Fruit fly (Drosophila melanogaster): ENCODE results near the gene CG32523.

The CG32523 gene

DNA sequence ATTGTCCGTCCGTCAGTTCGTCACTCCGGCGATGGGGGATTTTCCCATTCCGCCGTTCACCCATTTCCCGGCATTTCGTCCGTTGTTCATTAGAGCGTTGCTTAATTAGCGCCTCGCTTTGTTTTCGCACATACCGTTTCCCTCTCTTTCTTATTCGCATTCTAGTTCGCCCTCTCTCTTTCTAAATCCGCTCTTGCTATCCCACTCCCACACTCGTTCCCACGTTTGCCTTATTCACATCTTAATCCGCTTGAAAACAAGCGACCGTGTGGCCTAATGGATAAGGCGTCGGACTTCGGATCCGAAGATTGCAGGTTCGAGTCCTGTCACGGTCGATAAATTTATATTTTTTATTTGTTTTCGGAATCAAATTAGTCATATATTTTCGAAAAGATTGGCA lies 14.2 kb downstream of the CG32523 start:
- TF ChIP-seq CG1832 (GFP tag; optimal IDR thresholded peaks at IDR 0.05) = peak; percentile 16
- no peak for TF ChIP-seq CG17328 (GFP tag; IDR thresholded peaks at IDR 0.05)
- TF ChIP-seq twi (tag; optimal IDR thresholded peaks at IDR 0.05) = no peak
- no peak for TF ChIP-seq CG2120 (GFP tag; optimal IDR thresholded peaks at IDR 0.05)
- no peak for TF ChIP-seq mld (GFP tag; IDR thresholded peaks at IDR 0.05; ENCODE audit: partially characterized antibody)
- TF ChIP-seq Bdp1 (GFP tag; optimal IDR thresholded peaks at IDR 0.05) = peak; percentile 92
- TF ChIP-seq hbn (GFP tag; IDR thresholded peaks at IDR 0.05; ENCODE audit: partially characterized antibody) = no peak
- TF ChIP-seq Drgx (GFP tag; IDR thresholded peaks at IDR 0.05) = no peak
- TF ChIP-seq CG16813 (GFP tag; IDR thresholded peaks at IDR 0.05; ENCODE audit: partially characterized antibody) = peak; percentile 30; the same call in 1 of the 3 replicates
- no peak for TF ChIP-seq al (GFP tag; IDR thresholded peaks at IDR 0.05)
- TF ChIP-seq CG5245 (GFP tag; optimal IDR thresholded peaks at IDR 0.05) = no peak
- no peak for TF ChIP-seq CG2712 (tag; optimal IDR thresholded peaks at IDR 0.05)
- TF ChIP-seq CG18599 (GFP tag; optimal IDR thresholded peaks at IDR 0.05) = no peak

DNA sequence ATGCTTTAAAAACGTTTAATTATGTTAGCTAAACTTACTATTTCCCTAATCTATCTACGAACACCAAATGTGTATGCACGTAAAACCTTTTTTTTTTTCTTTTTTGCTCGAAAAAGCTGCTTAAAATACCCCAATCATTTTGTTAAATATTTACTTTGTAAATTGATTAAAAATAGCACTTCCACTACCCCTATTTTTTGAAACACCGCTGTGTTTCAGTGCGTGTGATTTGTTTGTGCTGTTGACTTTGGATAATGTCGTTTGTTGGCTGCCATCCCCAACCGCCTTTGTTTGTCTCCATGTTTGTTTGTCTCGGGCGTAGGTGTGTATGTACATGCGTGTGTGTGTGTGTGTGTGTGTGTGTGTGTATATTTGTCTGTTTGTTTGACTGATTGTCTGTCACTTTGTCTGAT lies 24.1 kb downstream of the CG32523 start:
- peak; percentile 14 for TF ChIP-seq CG13775 (GFP tag; optimal IDR thresholded peaks at IDR 0.05)
- TF ChIP-seq CG2120 (GFP tag; optimal IDR thresholded peaks at IDR 0.05) = peak; percentile 48
- TF ChIP-seq ci (GFP tag; IDR thresholded peaks at IDR 0.05) = peak; percentile 63; the same call in 2 of the 3 replicates
- no peak for TF ChIP-seq CG15479 (GFP tag; optimal IDR thresholded peaks at IDR 0.05)
- no peak for TF ChIP-seq hkb (optimal IDR thresholded peaks at IDR 0.05)
- TF ChIP-seq hkb (GFP tag; IDR thresholded peaks at IDR 0.05) = no peak
- TF ChIP-seq pzg (GFP tag; optimal IDR thresholded peaks at IDR 0.05) = no peak
- peak; percentile 48 for TF ChIP-seq Xrp1 (GFP tag; IDR thresholded peaks at IDR 0.05)
- TF ChIP-seq Ets65A (GFP tag) = no peak
- peak; percentile 14 for TF ChIP-seq CG2116 (GFP tag; optimal IDR thresholded peaks at IDR 0.05)
- peak; percentile 17 for TF ChIP-seq fd102C (GFP tag; optimal IDR thresholded peaks at IDR 0.05)
- no peak for TF ChIP-seq E2f1 (GFP tag; IDR thresholded peaks at IDR 0.05)
- no peak for TF ChIP-seq sens-2 (GFP tag; IDR thresholded peaks at IDR 0.05)
- no peak for TF ChIP-seq pita (GFP tag; optimal IDR thresholded peaks at IDR 0.05)
- no peak for TF ChIP-seq CG10267 (tag; optimal IDR thresholded peaks at IDR 0.05)
- TF ChIP-seq seq (GFP tag; IDR thresholded peaks at IDR 0.05) = no peak; the same call in 1 of the 2 replicates
- peak; percentile 51 for TF ChIP-seq CG5180 (GFP tag; optimal IDR thresholded peaks at IDR 0.05)
- peak; percentile 41 for TF ChIP-seq unpg (GFP tag; optimal IDR thresholded peaks at IDR 0.05)
- no peak for TF ChIP-seq Max (GFP tag; optimal IDR thresholded peaks at IDR 0.05)
- no peak for TF ChIP-seq CG6689 (GFP tag; IDR thresholded peaks at IDR 0.05)
- TF ChIP-seq B-H2 (GFP tag; optimal IDR thresholded peaks at IDR 0.05) = no peak
- no peak for TF ChIP-seq repo (GFP tag; optimal IDR thresholded peaks at IDR 0.05)
- TF ChIP-seq dysf (GFP tag; IDR thresholded peaks at IDR 0.05) = no peak
- no peak for TF ChIP-seq Myb (GFP tag; optimal IDR thresholded peaks at IDR 0.05)
- TF ChIP-seq HLH3B (GFP tag; IDR thresholded peaks at IDR 0.05) = no peak
- TF ChIP-seq CG8478 (optimal IDR thresholded peaks at IDR 0.05) = no peak
- TF ChIP-seq eve (GFP tag; optimal IDR thresholded peaks at IDR 0.05) = peak in 1 of 2 experiments; percentile 72
- TF ChIP-seq Gsc (GFP tag; IDR thresholded peaks at IDR 0.05) = no peak
- TF ChIP-seq ftz-f1 (GFP tag; optimal IDR thresholded peaks at IDR 0.05) = no peak
- no peak for TF ChIP-seq esg (GFP tag; conservative IDR thresholded peaks at IDR 0.05)
- TF ChIP-seq maf-S (GFP tag; optimal IDR thresholded peaks at IDR 0.05) = peak; percentile 7
- peak; percentile 0 for TF ChIP-seq ind (GFP tag; optimal IDR thresholded peaks at IDR 0.05)
- no peak for TF ChIP-seq sna (GFP tag; IDR thresholded peaks at IDR 0.05; ENCODE audit: partially characterized antibody)
- TF ChIP-seq Adf1 (GFP tag; IDR thresholded peaks at IDR 0.05) = no peak
- TF ChIP-seq Jarid2 (GFP tag; optimal IDR thresholded peaks at IDR 0.05) = no peak
- no peak for TF ChIP-seq CG11695 (GFP tag; IDR thresholded peaks at IDR 0.05)
- TF ChIP-seq CG18262 (tag; optimal IDR thresholded peaks at IDR 0.05) = peak; percentile 52
- TF ChIP-seq CG32767 (GFP tag; IDR thresholded peaks at IDR 0.05) = no peak
- TF ChIP-seq z (GFP tag; IDR thresholded peaks at IDR 0.05) = no peak
- TF ChIP-seq dmrt99B (tag; optimal IDR thresholded peaks at IDR 0.05) = peak; percentile 59

All from whole organism, embryonic.